Worm (Caenorhabditis elegans) whole organism, midembryonic: Measurements from ENCODE around the gene Y47A7.2.

Experiments
- T22C8.4 ChIP-seq: fragments of 200-800 bp; sonication (Bioruptor generic); IDR thresholded peaks from 2 replicates; pipeline ENCODE4 v1.3.6; 2022; ENCODE audit warnings: missing genetic modification characterization, missing compliant biosample characterization
- cog-1 ChIP-seq: sonication (generic microtip); optimal IDR thresholded peaks from 2 replicates; lab custom pipeline; 2016; ENCODE audit warnings: missing genetic modification characterization, missing compliant biosample characterization
- flt-1 ChIP-seq: fragments of 200-800 bp; sonication (Bioruptor generic); IDR thresholded peaks from 2 replicates; pipeline ENCODE4 v1.3.6; 2022; ENCODE audit warnings: missing genetic modification characterization, missing compliant biosample characterization
- klf-2 ChIP-seq: fragments of 200-800 bp; sonication (Bioruptor generic); conservative IDR thresholded peaks from 2 replicates; pipeline ENCODE4 v1.3.6; 2022; ENCODE audit warnings: missing genetic modification reagents, missing genetic modification characterization, missing compliant biosample characterization
- ztf-23 ChIP-seq: fragments of 200-800 bp; sonication (Bioruptor generic); IDR thresholded peaks from 2 replicates; pipeline ENCODE4 v1.3.6; 2022; ENCODE audit warnings: missing genetic modification reagents, missing genetic modification characterization, missing compliant biosample characterization
- ztf-29 ChIP-seq: fragments of 200-800 bp; sonication (Bioruptor generic); IDR thresholded peaks from 2 replicates; pipeline ENCODE4 v1.3.6; 2022; ENCODE audit warnings: missing genetic modification reagents, missing genetic modification characterization, missing compliant biosample characterization

- no peak for TF ChIP-seq ztf-29 (GFP tag; lab: Robert Waterston, UW)
- TF ChIP-seq klf-2 (GFP tag; lab: Robert Waterston, UW): no peak
- no peak for TF ChIP-seq flt-1 (GFP tag; lab: Robert Waterston, UW)
- no peak for TF ChIP-seq ztf-23 (GFP tag; lab: Robert Waterston, UW)
- TF ChIP-seq T22C8.4 (GFP tag; lab: Robert Waterston, UW): no peak
- no peak for TF ChIP-seq cog-1 (tag; lab: Kevin White, UChicago)
These were observed 5.6 kb downstream of the Y47A7.2 start, which contains the start of gene C03A7.13 for ce11 chrV:5192501-5192900.
